Worm (Caenorhabditis elegans): ENCODE results near the gene F53H4.4.
A peak's percentile ranks its signal among the peaks of the same experiment; 100 is the strongest.

Gene F53H4.4

ce11 chrX:15865868-15866555 lies at the start of gene F53H4.4, which contains the start of gene csb-1 (continued):
- no peak for TF ChIP-seq F57A8.1 (GFP tag; optimal IDR thresholded peaks at IDR 0.05)
- no peak for TF ChIP-seq F49E8.2 (tag; optimal IDR thresholded peaks at IDR 0.05; ENCODE audit: insufficient read depth)
- no peak for TF ChIP-seq mel-28 (tag; optimal IDR thresholded peaks at IDR 0.05; ENCODE audit: borderline replicate concordance)
- no peak for TF ChIP-seq C17E4.6 (GFP tag; IDR thresholded peaks at IDR 0.05)
- no peak for TF ChIP-seq nfya-1 (tag; optimal IDR thresholded peaks at IDR 0.05; ENCODE audit: borderline replicate concordance, insufficient read depth)
- peak; percentile 23 for TF ChIP-seq K12H6.12 (tag; optimal IDR thresholded peaks at IDR 0.05)
- TF ChIP-seq ceh-27 (GFP tag; optimal IDR thresholded peaks at IDR 0.05), result peak; percentile 43
- no peak for TF ChIP-seq bed-2 (GFP tag; IDR thresholded peaks at IDR 0.05)
- TF ChIP-seq tbp1 (GFP tag; optimal IDR thresholded peaks at IDR 0.05), result no peak
- TF ChIP-seq F52B5.7 (tag; optimal IDR thresholded peaks at IDR 0.05), result no peak
- no peak for TF ChIP-seq F33H1.4 (GFP tag; IDR thresholded peaks at IDR 0.05)
- TF ChIP-seq F55B11.4 (tag; optimal IDR thresholded peaks at IDR 0.05; ENCODE audit: borderline replicate concordance, insufficient read depth), result no peak
- no peak for TF ChIP-seq zim-3 (tag; optimal IDR thresholded peaks at IDR 0.05)
- TF ChIP-seq gei-17 (GFP tag; optimal IDR thresholded peaks at IDR 0.05), result no peak
- no peak for TF ChIP-seq ztf-25 (GFP tag; IDR thresholded peaks at IDR 0.05)
- no peak for TF ChIP-seq sdz-38 (tag; optimal IDR thresholded peaks at IDR 0.05)
- no peak for TF ChIP-seq madf-3 (GFP tag; IDR thresholded peaks at IDR 0.05)
- TF ChIP-seq nfya-2 (GFP tag; IDR thresholded peaks at IDR 0.05), result no peak
- no peak for TF ChIP-seq nhr-27 (tag; optimal IDR thresholded peaks at IDR 0.05)
- peak in 1 of 3 experiments; percentile 46 for TF ChIP-seq lin-35 (GFP tag; optimal IDR thresholded peaks at IDR 0.05)
- no peak for TF ChIP-seq lag-1 (GFP tag; IDR thresholded peaks at IDR 0.05)
- TF ChIP-seq F57C9.4 (tag; optimal IDR thresholded peaks at IDR 0.05), result no peak
- no peak for TF ChIP-seq F22D6.2 (tag; optimal IDR thresholded peaks at IDR 0.05)
- TF ChIP-seq dpff-1 (tag; optimal IDR thresholded peaks at IDR 0.05), result no peak
- no peak for TF ChIP-seq egrh-3 (GFP tag; IDR thresholded peaks at IDR 0.05)
- TF ChIP-seq egl-18 (GFP tag; IDR thresholded peaks at IDR 0.05), result no peak
- TF ChIP-seq B0019.2 (GFP tag; conservative IDR thresholded peaks at IDR 0.05), result no peak
- no peak for TF ChIP-seq ztf-28 (GFP tag; IDR thresholded peaks at IDR 0.05)
- TF ChIP-seq die-1 (tag; optimal IDR thresholded peaks at IDR 0.05), result no peak
- TF ChIP-seq lsl-1 (GFP tag; optimal IDR thresholded peaks at IDR 0.05), result no peak
- no peak for TF ChIP-seq madf-6 (GFP tag; IDR thresholded peaks at IDR 0.05)
- TF ChIP-seq madf-10 (tag; optimal IDR thresholded peaks at IDR 0.05), result peak; percentile 25
- no peak for TF ChIP-seq snpc-3.4 (tag; optimal IDR thresholded peaks at IDR 0.05)
- no peak for TF ChIP-seq rcor-1 (GFP tag; IDR thresholded peaks at IDR 0.05)
- TF ChIP-seq him-1 (tag; optimal IDR thresholded peaks at IDR 0.05), result no peak
- TF ChIP-seq ets-4 (GFP tag; optimal IDR thresholded peaks at IDR 0.05), result no peak
- no peak for TF ChIP-seq nfyb-1 (GFP tag; IDR thresholded peaks at IDR 0.05)
- no peak for TF ChIP-seq snpc-4 (GFP tag; optimal IDR thresholded peaks at IDR 0.05)
- TF ChIP-seq snpc-4 (tag; optimal IDR thresholded peaks at IDR 0.05), result peak in 3 of 4 experiments; percentile 35 to 48 (median 40)
- TF ChIP-seq ceh-58 (GFP tag; IDR thresholded peaks at IDR 0.05), result no peak
- TF ChIP-seq hmg-1.2 (GFP tag; IDR thresholded peaks at IDR 0.05), result no peak
- peak; percentile 73 for TF ChIP-seq ZK185.1 (tag; optimal IDR thresholded peaks at IDR 0.05; ENCODE audit: poor library complexity, severe bottlenecking)
- TF ChIP-seq attf-5 (GFP tag; optimal IDR thresholded peaks at IDR 0.05), result peak; percentile 82
- TF ChIP-seq ceh-91 (GFP tag; IDR thresholded peaks at IDR 0.05), result no peak
- no peak for TF ChIP-seq T07F8.4 (tag; optimal IDR thresholded peaks at IDR 0.05)
- TF ChIP-seq F39B2.1 (GFP tag; IDR thresholded peaks at IDR 0.05), result no peak
- no peak for TF ChIP-seq Y95B8A.8 (GFP tag; IDR thresholded peaks at IDR 0.05)
